Worm (Caenorhabditis elegans): Measurements from ENCODE around the gene vps-37.

vps-37 gene

DNA sequence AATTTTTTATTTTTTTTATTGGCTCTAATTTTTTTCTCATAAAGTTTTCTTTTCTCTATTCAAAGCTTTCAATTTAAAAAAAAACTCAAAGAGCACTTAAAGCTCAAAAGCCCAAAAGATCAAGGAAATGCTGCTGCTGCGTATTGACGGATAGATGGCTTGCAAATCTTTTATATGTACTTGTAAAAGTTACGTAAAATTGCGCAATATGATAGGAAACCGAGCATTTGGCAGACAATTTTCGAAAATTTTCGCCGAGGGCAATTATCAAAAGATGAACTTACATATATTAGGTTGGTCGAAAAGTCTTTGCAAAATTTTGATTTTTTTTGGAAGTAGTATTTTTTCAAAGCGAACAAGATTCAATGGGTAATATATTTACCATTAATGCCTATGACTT is 44.0 kb upstream of the vps-37 start:
- TF ChIP-seq nhr-77 (tag; optimal IDR thresholded peaks at IDR 0.05) = no peak
- no peak for TF ChIP-seq zag-1 (tag; optimal IDR thresholded peaks at IDR 0.05)
- TF ChIP-seq egl-5 (tag; optimal IDR thresholded peaks at IDR 0.05) = no peak
- no peak for TF ChIP-seq ceh-16 (tag; optimal IDR thresholded peaks at IDR 0.05)

DNA sequence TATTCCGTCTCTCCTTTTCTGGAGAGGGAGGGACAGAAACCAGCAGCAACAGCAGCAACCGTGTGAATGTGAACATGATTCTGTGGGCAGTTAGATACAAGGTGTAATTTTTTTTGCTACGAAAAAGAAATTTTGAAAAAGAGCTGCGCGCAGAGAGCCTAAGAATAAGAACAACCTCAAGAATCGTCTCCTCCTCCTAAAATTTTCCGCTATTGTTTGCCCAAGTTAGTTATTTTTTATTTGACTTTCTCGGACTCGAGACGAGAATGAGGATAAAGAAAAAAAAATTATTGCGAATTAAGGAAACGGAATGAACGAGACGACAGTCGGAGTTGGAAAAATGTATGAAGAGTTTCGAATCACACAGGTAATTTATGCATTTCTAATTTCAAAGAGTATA is 33.9 kb upstream of the vps-37 start, which contains the start of gene glb-5:
Gene glb-5, plus strand, starts transcription at position 301 of the 400 bp plus-strand sequence.
- TF ChIP-seq lin-39 (tag; optimal IDR thresholded peaks at IDR 0.05) = no peak
- TF ChIP-seq ztf-11 (tag; optimal IDR thresholded peaks at IDR 0.05) = no peak
- TF ChIP-seq aly-2 (tag; optimal IDR thresholded peaks at IDR 0.05) = no peak
- TF ChIP-seq elt-2 (tag; optimal IDR thresholded peaks at IDR 0.05) = peak; percentile 24

DNA sequence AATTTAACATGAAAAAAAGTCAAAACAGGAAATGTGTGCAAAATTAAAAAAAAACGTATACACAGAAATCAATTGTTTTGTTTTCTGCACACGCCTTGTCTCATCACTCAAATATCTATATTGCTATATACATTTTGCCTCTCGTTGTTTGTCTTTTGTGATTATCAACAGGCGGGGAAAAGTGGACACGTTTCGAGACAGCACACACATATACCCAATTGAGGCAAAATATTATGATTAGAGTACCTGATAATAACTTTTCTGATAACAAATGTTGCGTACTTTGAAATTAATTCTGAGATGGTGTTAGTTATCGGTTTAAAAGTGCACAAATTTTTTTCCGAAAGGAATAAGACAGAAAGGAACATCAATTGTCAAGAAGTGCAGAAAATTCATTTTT is 32.6 kb upstream of the vps-37 start:
- TF ChIP-seq mdl-1 (tag; optimal IDR thresholded peaks at IDR 0.05) = no peak
- no peak for TF ChIP-seq mml-1 (tag; optimal IDR thresholded peaks at IDR 0.05)
- TF ChIP-seq nfya-1 (tag; optimal IDR thresholded peaks at IDR 0.05; ENCODE audit: insufficient read depth) = no peak
- peak; percentile 94 for TF ChIP-seq pqm-1 (tag; optimal IDR thresholded peaks at IDR 0.05)
- TF ChIP-seq aly-2 (tag; optimal IDR thresholded peaks at IDR 0.05) = no peak
- peak; percentile 95 for TF ChIP-seq elt-2 (tag; optimal IDR thresholded peaks at IDR 0.05)
- TF ChIP-seq hmg-11 (tag; optimal IDR thresholded peaks at IDR 0.05) = no peak
- peak; percentile 4 for TF ChIP-seq jun-1 (tag; optimal IDR thresholded peaks at IDR 0.05)
- peak; percentile 50 for TF ChIP-seq pha-4 (tag; optimal IDR thresholded peaks at IDR 0.05)
- TF ChIP-seq ceh-16 (tag; optimal IDR thresholded peaks at IDR 0.05) = no peak

DNA sequence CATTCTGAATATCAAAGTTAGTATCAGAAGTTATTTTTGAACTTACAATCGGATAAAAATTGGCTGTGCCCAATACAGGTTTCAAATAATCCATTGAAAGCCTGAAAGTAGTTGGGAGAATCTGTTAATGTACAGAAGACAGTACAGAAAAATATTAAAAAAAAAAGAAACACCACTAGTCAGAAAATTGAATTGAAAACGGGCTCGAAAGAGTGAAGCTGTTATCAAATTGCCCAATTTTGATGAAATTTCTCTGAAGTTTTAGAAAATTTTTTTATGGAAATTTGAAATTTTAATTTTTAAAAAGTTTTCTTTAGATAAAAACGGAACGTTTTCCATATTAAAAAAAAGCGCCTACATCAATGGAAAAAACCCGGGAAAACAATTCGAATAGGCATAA is 25.4 kb upstream of the vps-37 start, which contains the start of gene C18C4.7:
Gene C18C4.7, minus strand, starts transcription at position 101 of the 400 bp plus-strand sequence.
- TF ChIP-seq nhr-25 (tag; optimal IDR thresholded peaks at IDR 0.05) (no peak), snpc-4 (tag; optimal IDR thresholded peaks at IDR 0.05) (no peak), nhr-43 (tag; optimal IDR thresholded peaks at IDR 0.05; ENCODE audit: poor library complexity, severe bottlenecking) (no peak), fkh-2 (tag; optimal IDR thresholded peaks at IDR 0.05) (no peak), unc-62 (GFP tag; optimal IDR thresholded peaks at IDR 0.05) (no peak), egl-27 (tag; optimal IDR thresholded peaks at IDR 0.05) (no peak), nhr-12 (tag; optimal IDR thresholded peaks at IDR 0.05) (no peak), lin-39 (tag; optimal IDR thresholded peaks at IDR 0.05) (no peak), elt-1 (tag; optimal IDR thresholded peaks at IDR 0.05) (no peak), aly-2 (tag; optimal IDR thresholded peaks at IDR 0.05) (no peak), jun-1 (tag; optimal IDR thresholded peaks at IDR 0.05) (no peak), ceh-16 (tag; optimal IDR thresholded peaks at IDR 0.05) (no peak), mml-1 (tag; optimal IDR thresholded peaks at IDR 0.05) (no peak), ama-1 (optimal IDR thresholded peaks at IDR 0.05) (no peak), elt-3 (tag; optimal IDR thresholded peaks at IDR 0.05) (no peak), hmg-11 (tag; optimal IDR thresholded peaks at IDR 0.05) (no peak)

DNA sequence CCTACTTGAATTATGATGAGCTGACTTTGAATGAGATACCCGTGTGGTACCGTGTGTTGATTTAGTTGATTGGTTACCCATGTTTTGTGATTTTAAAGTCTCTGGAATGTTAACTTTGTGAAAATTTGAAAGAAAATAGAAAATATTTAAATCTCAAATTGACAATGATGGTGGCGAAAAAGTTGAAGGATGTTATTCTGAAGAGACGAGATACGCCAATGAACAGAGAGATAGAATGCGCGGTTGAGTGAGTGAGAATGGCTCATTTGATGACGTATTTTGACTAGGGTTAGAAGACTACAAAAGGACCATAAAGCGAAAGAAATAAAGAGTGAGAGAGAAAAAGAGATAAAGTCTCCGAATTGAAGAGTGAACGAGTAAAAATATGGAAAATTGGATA is 22.1 kb upstream of the vps-37 start, which contains the start of gene glb-6:
Gene glb-6, minus strand, starts transcription at position 101 of the 400 bp plus-strand sequence.
- TF ChIP-seq zag-1 (tag; optimal IDR thresholded peaks at IDR 0.05) = no peak
- no peak for TF ChIP-seq mml-1 (tag; optimal IDR thresholded peaks at IDR 0.05)
- TF ChIP-seq jun-1 (tag; optimal IDR thresholded peaks at IDR 0.05) = no peak
- TF ChIP-seq nhr-25 (tag; optimal IDR thresholded peaks at IDR 0.05) = no peak
- TF ChIP-seq unc-62 (GFP tag; optimal IDR thresholded peaks at IDR 0.05) = no peak
- no peak for TF ChIP-seq nhr-77 (tag; optimal IDR thresholded peaks at IDR 0.05)
- TF ChIP-seq lin-39 (tag; optimal IDR thresholded peaks at IDR 0.05) = no peak
- TF ChIP-seq unc-39 (tag; optimal IDR thresholded peaks at IDR 0.05) = no peak
- no peak for TF ChIP-seq aly-2 (tag; optimal IDR thresholded peaks at IDR 0.05)
- no peak for TF ChIP-seq nfya-1 (tag; optimal IDR thresholded peaks at IDR 0.05; ENCODE audit: insufficient read depth)
- TF ChIP-seq egl-5 (tag; optimal IDR thresholded peaks at IDR 0.05) = no peak
- TF ChIP-seq skn-1 (tag; optimal IDR thresholded peaks at IDR 0.05) = no peak

DNA sequence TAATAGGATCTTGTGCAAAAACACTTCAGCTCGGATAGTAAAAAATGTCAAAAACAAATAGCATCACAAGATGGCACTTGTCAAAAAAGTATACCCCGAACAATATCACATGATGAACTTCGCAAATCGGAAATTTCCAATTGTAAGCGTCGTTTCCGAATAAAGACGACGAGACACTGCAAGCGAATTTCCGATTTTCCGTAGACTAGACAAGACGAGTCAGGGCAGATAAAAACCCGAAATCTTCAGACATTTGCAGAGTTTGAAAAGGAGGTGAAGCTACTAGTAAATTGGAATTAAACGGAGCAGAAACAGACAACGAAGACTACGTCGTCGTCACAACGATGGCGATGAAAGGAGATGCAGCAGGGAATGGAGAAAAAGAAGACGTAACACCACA is 20.8 kb upstream of the vps-37 start:
- TF ChIP-seq nhr-43 (tag; optimal IDR thresholded peaks at IDR 0.05; ENCODE audit: poor library complexity, severe bottlenecking) (no peak), fkh-10 (GFP tag; optimal IDR thresholded peaks at IDR 0.05) (peak; percentile 53), tbx-2 (tag; optimal IDR thresholded peaks at IDR 0.05) (no peak)

DNA sequence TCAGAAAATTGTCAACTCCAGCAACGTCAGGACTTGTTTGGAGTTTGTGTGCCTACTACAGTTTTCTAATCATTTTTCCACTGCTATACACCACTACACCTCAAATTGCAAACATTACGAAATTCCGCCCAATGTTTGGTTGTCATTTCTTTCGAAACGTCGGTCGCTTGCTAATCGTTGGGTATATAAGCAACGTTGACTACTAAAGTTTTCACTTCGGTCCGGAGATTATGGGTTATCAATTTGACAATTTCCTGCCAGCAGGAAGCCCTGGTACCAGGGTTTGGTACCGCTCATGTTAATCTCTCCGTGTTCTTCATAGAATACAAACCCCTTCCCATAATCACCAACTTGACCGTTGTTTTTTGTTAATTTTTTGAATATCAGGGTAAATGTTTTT is 16.5 kb upstream of the vps-37 start:
- TF ChIP-seq nhr-43 (tag; optimal IDR thresholded peaks at IDR 0.05; ENCODE audit: poor library complexity, severe bottlenecking) = peak; percentile 29
- no peak for TF ChIP-seq nhr-12 (tag; optimal IDR thresholded peaks at IDR 0.05)
- peak; percentile 53 for TF ChIP-seq pqm-1 (tag; optimal IDR thresholded peaks at IDR 0.05)
- TF ChIP-seq nhr-11 (tag; optimal IDR thresholded peaks at IDR 0.05) = no peak
- peak; percentile 30 for TF ChIP-seq ama-1 (optimal IDR thresholded peaks at IDR 0.05)
- TF ChIP-seq snpc-4 (tag; optimal IDR thresholded peaks at IDR 0.05) = peak; percentile 98
- TF ChIP-seq nhr-77 (tag; optimal IDR thresholded peaks at IDR 0.05) = peak; percentile 16
- peak; percentile 65 for TF ChIP-seq pha-4 (tag; optimal IDR thresholded peaks at IDR 0.05)
- TF ChIP-seq ceh-82 (tag; optimal IDR thresholded peaks at IDR 0.05) = peak; percentile 2
- TF ChIP-seq skn-1 (tag; optimal IDR thresholded peaks at IDR 0.05) = peak; percentile 68
- TF ChIP-seq elt-2 (tag; optimal IDR thresholded peaks at IDR 0.05) = peak; percentile 76
- peak; percentile 11 for TF ChIP-seq nfya-1 (tag; optimal IDR thresholded peaks at IDR 0.05; ENCODE audit: insufficient read depth)
- peak; percentile 59 for TF ChIP-seq jun-1 (tag; optimal IDR thresholded peaks at IDR 0.05)
- no peak for TF ChIP-seq ceh-16 (tag; optimal IDR thresholded peaks at IDR 0.05)
- TF ChIP-seq hmg-11 (tag; optimal IDR thresholded peaks at IDR 0.05) = peak; percentile 42
